Worm (Caenorhabditis elegans): Measurements from ENCODE around the gene ubc-24.
A peak's percentile ranks its signal among the peaks of the same experiment; 100 is the strongest.

ubc-24 gene

ce11 chrII:8396041-8396440 lies 9.4 kb upstream of the ubc-24 start, which contains the start of gene F49E12.7:
Gene F49E12.7, minus strand, starts transcription at chrII:8396141.
- TF ChIP-seq nhr-80 (tag; optimal IDR thresholded peaks at IDR 0.05) (no peak), F57C9.4 (tag; optimal IDR thresholded peaks at IDR 0.05) (no peak), F39B2.1 (GFP tag; IDR thresholded peaks at IDR 0.05) (no peak), ztf-6 (GFP tag; IDR thresholded peaks at IDR 0.05) (no peak), mxl-1 (tag; optimal IDR thresholded peaks at IDR 0.05) (no peak), sptf-2 (GFP tag; optimal IDR thresholded peaks at IDR 0.05) (no peak), madf-8 (GFP tag; conservative IDR thresholded peaks at IDR 0.05) (no peak), madf-3 (GFP tag; IDR thresholded peaks at IDR 0.05) (no peak), hrde-1 (tag; optimal IDR thresholded peaks at IDR 0.05; ENCODE audit: borderline replicate concordance) (no peak)

ce11 chrII:8399064-8399463 lies 6.3 kb upstream of the ubc-24 start, which contains the start of gene dod-23:
Gene dod-23, minus strand, starts transcription at chrII:8399164.
- TF ChIP-seq hlh-12 (tag; optimal IDR thresholded peaks at IDR 0.05): no peak
- TF ChIP-seq C06A6.2 (GFP tag; conservative IDR thresholded peaks at IDR 0.05): no peak
- no peak for TF ChIP-seq mes-4 (tag; optimal IDR thresholded peaks at IDR 0.05)
- no peak for TF ChIP-seq hrde-1 (tag; optimal IDR thresholded peaks at IDR 0.05; ENCODE audit: borderline replicate concordance)
- TF ChIP-seq snpc-3.4 (tag; optimal IDR thresholded peaks at IDR 0.05): no peak
- TF ChIP-seq nhr-90 (tag; optimal IDR thresholded peaks at IDR 0.05): no peak
- TF ChIP-seq rec-8 (tag; optimal IDR thresholded peaks at IDR 0.05): no peak
- TF ChIP-seq egl-44 (GFP tag; IDR thresholded peaks at IDR 0.05): no peak
- TF ChIP-seq F49E8.2 (tag; optimal IDR thresholded peaks at IDR 0.05; ENCODE audit: insufficient read depth): no peak
- TF ChIP-seq ets-4 (GFP tag; optimal IDR thresholded peaks at IDR 0.05): no peak
- TF ChIP-seq cebp-2 (GFP tag; IDR thresholded peaks at IDR 0.05): no peak
- TF ChIP-seq mxl-1 (tag; optimal IDR thresholded peaks at IDR 0.05): no peak
- no peak for TF ChIP-seq F37B4.10 (GFP tag; IDR thresholded peaks at IDR 0.05)
- TF ChIP-seq xnd-1 (tag; optimal IDR thresholded peaks at IDR 0.05): no peak
- no peak for TF ChIP-seq ztf-22 (GFP tag; optimal IDR thresholded peaks at IDR 0.05)
- TF ChIP-seq F23B12.7 (tag; optimal IDR thresholded peaks at IDR 0.05; ENCODE audit: insufficient read depth): no peak
- no peak for TF ChIP-seq hmg-1.2 (GFP tag; IDR thresholded peaks at IDR 0.05)
- no peak for TF ChIP-seq akir-1 (GFP tag; optimal IDR thresholded peaks at IDR 0.05)
- TF ChIP-seq hsf-1 (GFP tag; IDR thresholded peaks at IDR 0.05): no peak

- no peak for TF ChIP-seq unc-130 (GFP tag; optimal IDR thresholded peaks at IDR 0.05)
- no peak for TF ChIP-seq lsl-1 (GFP tag; optimal IDR thresholded peaks at IDR 0.05)
- TF ChIP-seq hrde-1 (tag; optimal IDR thresholded peaks at IDR 0.05; ENCODE audit: borderline replicate concordance): no peak
- TF ChIP-seq let-607 (tag; optimal IDR thresholded peaks at IDR 0.05): peak in 1 of 2 experiments; percentile 59
- peak; percentile 73 for TF ChIP-seq nhr-80 (tag; optimal IDR thresholded peaks at IDR 0.05)
- TF ChIP-seq him-1 (tag; optimal IDR thresholded peaks at IDR 0.05): no peak
- TF ChIP-seq zfh-2 (GFP tag; conservative IDR thresholded peaks at IDR 0.05): no peak
- peak; percentile 92 for TF ChIP-seq unc-62 (GFP tag; optimal IDR thresholded peaks at IDR 0.05)
Observed at ce11 chrII:8399997-8400396, 5.4 kb upstream of the ubc-24 start.

ce11 chrII:8404748-8405147 lies 655 bp upstream of the ubc-24 start, which contains the start of gene skpo-1:
Gene skpo-1, minus strand, starts transcription at chrII:8404848.
- TF ChIP-seq snpc-1.1 (tag; optimal IDR thresholded peaks at IDR 0.05; ENCODE audit: insufficient read depth) (no peak), D2030.7 (GFP tag; IDR thresholded peaks at IDR 0.05) (no peak), pbrm-1 (GFP tag; IDR thresholded peaks at IDR 0.05) (no peak)

Measured in whole organism, young adult.